Worm (Caenorhabditis elegans) whole organism, L4/young adult: Measurements from ENCODE around the gene emc-3.

ENCODE experiments used
- W03F9.2 ChIP-seq: fragments of 150-350 bp; optimal IDR thresholded peaks from 2 replicates; lab custom pipeline; 2014; ENCODE audit warnings: missing biosample characterization, missing genetic modification characterization
- dao-5 ChIP-seq: sonication (generic microtip); optimal IDR thresholded peaks from 2 replicates; lab custom pipeline; 2016; ENCODE audit warnings: missing genotype, missing genetic modification characterization, moderate library complexity, missing compliant biosample characterization
- him-1 ChIP-seq: sonication (generic microtip); optimal IDR thresholded peaks from 2 replicates; lab custom pipeline; 2016; ENCODE audit warnings: missing genotype, missing genetic modification reagents, missing genetic modification characterization, missing compliant biosample characterization

Gene emc-3

DNA sequence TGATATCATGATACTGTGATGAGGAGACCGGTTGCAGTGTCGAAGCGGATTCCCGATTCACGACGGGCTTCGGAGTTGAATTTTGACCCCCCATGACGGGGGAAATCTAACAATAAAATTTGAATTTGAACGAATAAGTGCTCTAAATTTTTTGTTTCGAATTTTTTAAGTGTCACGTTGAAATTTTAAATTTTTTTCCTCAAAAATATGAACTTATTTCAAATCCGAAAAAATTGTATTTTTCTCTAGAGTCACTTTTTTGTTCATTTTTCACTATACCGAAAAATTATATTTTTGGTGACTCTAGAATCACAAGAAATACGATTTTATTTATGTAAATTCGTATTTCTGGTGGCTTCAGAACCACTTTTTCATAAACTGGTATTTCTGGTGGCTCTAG, 23.2 kb downstream of the emc-3 start, which contains the start of gene W02A2.8:
W02A2.8 (minus strand) TSS at position 101 of the 400 bp plus-strand sequence.
- TF ChIP-seq W03F9.2 (tag; lab: Kevin White, UChicago): no peak
- TF ChIP-seq him-1 (tag; lab: Kevin White, UChicago): no peak
- TF ChIP-seq dao-5: no peak

DNA sequence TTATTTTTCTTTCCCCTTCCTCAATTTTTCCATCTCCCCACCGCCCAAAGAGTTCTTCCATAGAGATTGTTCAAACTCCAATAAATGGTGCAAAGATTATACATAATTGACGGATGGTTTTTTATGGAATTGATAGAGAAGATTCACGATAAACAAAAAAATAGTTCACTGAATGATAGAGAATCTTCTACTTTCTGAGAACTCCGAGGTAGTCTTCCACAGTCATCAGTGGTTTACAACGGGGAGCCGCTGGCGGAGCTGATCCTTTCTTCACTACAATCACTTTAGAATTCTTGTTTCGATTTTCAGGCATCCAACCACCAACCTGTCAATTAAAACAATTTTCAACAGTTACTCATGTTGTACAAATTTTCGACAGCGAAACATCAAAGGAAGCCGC, 25.7 kb downstream of the emc-3 start:
- TF ChIP-seq him-1 (tag; lab: Kevin White, UChicago): no peak
- no peak for TF ChIP-seq dao-5
- TF ChIP-seq W03F9.2 (tag; lab: Kevin White, UChicago): no peak

DNA sequence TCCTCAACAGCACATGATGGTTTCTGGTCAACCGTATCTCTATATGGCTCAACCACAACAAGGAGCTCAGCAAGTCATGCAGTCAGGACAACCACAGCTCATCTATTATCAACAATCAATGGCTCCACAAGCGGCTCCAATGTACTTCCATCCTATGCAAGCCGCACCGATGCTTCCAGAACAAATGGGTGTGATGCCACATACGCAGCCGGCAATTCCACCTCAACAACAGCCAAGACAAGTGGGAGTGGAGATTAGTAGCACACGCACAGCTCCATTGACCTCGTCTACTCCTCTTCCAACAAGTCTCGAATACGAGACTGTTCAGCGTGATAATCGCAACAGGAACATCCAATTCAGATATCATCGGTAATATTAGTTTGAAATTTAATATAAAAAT, 27.7 kb downstream of the emc-3 start:
- TF ChIP-seq dao-5: no peak
- TF ChIP-seq W03F9.2 (tag; lab: Kevin White, UChicago): no peak
- no peak for TF ChIP-seq him-1 (tag; lab: Kevin White, UChicago)

DNA sequence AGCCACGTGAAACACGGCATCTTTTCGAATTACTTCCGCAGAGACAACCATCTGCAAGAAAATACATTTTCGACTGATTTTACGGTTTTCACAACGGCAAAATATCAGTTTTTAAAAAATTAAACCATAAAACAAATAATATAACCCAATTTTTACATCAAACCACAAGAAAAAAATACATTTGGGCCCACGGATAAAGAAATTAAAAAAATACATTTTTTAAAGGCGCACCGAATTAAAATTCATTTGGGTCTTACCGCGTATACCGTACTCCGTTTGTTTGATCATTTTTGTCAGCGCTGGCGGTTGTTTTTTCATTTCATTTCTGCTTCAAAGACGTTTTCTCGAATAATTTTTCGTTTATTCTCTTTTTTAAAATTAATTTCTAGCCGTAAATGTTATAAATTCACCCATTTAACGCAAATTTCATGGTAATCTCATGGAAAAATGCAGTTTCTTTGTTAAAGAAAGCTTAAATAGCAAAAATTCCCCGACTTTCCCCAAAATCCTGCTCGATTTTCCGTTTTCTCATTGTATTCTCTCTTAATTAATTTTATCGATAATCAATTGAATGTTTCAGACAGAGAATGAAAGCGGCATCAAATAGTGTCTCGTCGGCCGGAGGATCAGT, 28.5 kb downstream of the emc-3 start, which contains the start of the genes rec-8 and mex-5:
rec-8 (minus strand) TSS at position 51 of the 631 bp plus-strand sequence.
mex-5 (plus strand) TSS at position 581 of the 631 bp plus-strand sequence.
- TF ChIP-seq dao-5 (no peak), W03F9.2 (tag; lab: Kevin White, UChicago) (peak; percentile 27)

DNA sequence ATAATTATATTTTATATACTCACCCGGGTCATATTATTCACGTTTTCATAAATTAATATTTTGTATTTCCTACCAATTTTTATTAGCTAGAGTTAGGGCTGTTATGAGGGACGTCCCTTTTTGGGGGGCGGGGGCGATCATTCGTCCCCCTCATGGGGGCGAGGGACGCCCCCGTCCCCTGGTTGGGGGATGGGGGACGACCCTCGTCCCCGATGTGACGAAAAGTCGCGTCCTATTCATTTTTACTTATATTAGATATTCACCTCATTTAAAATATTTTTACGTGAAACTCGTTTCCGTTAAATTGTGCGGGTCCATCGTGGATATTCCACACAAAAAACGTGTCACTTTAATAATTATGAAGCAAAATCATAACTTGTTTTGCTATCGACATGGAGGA, 33.1 kb downstream of the emc-3 start, which contains the start of gene W02A2.12:
W02A2.12 (minus strand) TSS at position 240 of the 400 bp plus-strand sequence.
- TF ChIP-seq dao-5 (no peak), him-1 (tag; lab: Kevin White, UChicago) (no peak), W03F9.2 (tag; lab: Kevin White, UChicago) (no peak)

DNA sequence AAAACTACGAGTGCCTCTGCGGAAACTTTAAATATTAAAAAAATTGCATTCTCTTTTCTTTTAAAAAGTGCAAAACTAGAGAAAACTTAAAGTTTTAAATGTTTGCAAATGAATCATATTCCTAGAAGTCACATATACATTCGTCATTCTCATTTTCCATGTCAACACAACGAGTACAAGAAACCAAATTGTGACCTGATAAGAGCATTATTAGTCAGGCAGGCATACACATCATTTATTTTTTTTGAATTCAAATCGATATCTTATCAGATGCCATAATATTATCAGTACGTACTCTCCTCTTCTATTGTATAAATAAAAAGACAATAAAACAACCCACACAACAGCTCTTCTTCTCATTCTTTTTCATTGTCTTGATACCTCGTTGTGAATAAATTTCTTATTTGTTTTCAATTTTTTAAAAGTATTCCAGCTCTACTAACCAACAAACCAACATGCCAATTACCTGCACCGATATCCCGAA, 34.4 kb downstream of the emc-3 start, which contains the start of gene W02A2.9:
W02A2.9 (plus strand) TSS at position 434 of the 484 bp plus-strand sequence.
- no peak for TF ChIP-seq dao-5
- TF ChIP-seq him-1 (tag; lab: Kevin White, UChicago): no peak

DNA sequence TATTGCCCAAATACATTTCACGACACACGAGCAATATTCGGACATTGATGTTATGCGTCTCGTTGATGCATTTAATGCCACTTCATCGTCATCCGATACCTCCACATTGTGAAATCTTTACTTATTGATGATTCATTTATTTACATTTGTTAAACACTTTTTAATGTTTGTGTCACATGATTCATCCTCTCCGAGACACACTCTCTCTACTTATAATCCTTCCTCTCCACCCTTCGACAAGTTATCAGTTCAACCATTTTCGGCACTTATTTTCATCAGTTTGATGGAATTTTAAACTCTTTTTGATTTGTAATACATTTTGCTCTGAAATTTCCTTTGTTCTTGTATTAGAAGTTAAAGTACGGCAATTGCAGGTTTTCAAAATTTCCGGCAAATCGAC, 35.6 kb downstream of the emc-3 start:
- TF ChIP-seq dao-5: no peak
- TF ChIP-seq him-1 (tag; lab: Kevin White, UChicago): no peak
- no peak for TF ChIP-seq W03F9.2 (tag; lab: Kevin White, UChicago)

DNA sequence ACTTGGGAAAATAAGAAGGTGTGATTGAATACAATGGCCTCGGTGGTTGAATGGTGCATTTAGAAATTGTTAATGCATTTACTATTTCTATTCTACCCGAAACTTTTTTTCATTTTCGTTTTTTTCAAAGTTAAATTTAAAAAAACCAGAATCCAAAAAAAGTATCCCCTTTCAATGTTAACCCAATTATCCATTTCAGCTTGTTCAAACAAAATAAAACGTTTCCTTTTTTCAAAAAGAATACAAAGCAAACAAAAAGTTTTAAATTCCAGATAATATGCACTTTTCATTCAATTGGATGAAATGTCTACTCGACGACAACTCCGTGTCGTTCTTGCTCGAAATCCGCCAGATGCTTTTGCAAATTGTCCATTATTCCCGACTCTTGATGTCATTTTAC, 39.2 kb downstream of the emc-3 start, which contains the start of gene W02A2.5:
W02A2.5 (plus strand) TSS at position 301 of the 400 bp plus-strand sequence.
- TF ChIP-seq him-1 (tag; lab: Kevin White, UChicago) (no peak), W03F9.2 (tag; lab: Kevin White, UChicago) (no peak), dao-5 (no peak)

DNA sequence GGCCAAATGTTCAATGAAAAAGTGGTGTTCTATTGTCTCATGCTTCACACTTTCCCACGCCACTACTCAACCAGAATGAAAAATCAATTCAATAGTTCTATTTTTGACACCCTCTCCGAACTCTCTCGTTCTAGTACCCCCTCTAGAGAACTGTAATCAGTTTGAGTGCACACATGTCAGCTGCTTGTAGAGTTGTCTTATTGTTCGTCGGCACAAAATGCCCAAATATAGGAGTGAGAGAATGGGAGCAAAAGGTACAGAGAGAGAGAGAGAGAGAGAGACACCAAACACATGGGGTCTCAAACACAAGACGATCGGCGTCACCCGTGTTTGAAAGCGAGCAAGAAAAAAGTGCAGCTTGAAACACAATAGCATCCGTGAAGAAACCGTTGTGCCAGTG, 47.4 kb downstream of the emc-3 start:
- TF ChIP-seq W03F9.2 (tag; lab: Kevin White, UChicago): no peak
- TF ChIP-seq him-1 (tag; lab: Kevin White, UChicago): no peak
- no peak for TF ChIP-seq dao-5

DNA sequence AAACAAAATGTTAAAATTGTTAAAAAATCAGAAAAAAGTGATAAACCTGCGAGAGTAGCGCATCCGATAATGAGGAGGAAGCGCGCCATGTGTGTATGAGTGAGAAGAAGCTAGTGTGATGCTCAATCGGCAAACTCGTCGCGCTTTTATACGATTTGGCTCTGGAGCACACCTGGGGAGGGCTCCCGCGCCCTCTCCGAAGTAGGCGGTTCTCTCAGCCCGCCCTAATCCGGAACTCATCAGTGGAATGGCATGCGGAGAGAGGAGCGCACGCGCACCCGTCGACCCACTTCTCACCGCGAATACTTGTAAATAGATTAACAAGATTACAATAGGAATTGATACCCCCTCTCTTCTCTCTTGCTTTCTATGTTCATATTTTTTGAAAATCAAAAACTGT, 50.4 kb downstream of the emc-3 start, which contains the start of gene pqn-74:
pqn-74 (minus strand) TSS at position 122 of the 400 bp plus-strand sequence.
- no peak for TF ChIP-seq W03F9.2 (tag; lab: Kevin White, UChicago)
- no peak for TF ChIP-seq dao-5
- no peak for TF ChIP-seq him-1 (tag; lab: Kevin White, UChicago)

DNA sequence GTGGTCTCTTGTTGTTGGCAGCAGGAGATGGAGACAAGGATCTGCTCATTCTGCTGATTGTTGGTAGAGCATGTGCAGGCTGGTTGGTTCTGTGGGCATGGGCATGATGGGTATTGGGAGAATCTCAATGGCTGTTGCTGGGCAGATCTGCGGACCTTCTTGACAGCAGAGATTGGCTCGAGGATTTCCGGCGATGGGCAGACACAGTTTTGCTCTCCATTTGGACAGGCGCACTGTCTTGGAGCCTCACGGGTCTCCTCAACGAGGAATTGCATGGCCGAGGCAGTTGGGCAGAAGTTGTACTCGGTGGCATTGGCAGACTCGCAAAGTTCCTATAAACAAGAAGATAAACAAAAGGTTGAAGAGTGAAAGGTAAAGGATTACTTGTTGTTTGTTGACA, 51.2 kb downstream of the emc-3 start:
- TF ChIP-seq him-1 (tag; lab: Kevin White, UChicago) (no peak), W03F9.2 (tag; lab: Kevin White, UChicago) (no peak), dao-5 (no peak)
